Worm (Caenorhabditis elegans) whole organism, L4 larva: ENCODE measurements around the gene F10D7.10.

Source experiments
- D1046.2 ChIP-seq: fragments of 200-800 bp; sonication (Bioruptor generic); IDR thresholded peaks from 2 replicates; pipeline ENCODE4 v1.3.6; 2022; ENCODE audit warnings: missing genetic modification characterization, missing compliant biosample characterization
- F44E2.7 ChIP-seq: fragments of 200-800 bp; sonication (Bioruptor generic); IDR thresholded peaks from 2 replicates; pipeline ENCODE4 v2.1.2; 2022; ENCODE audit warnings: missing genetic modification characterization, missing compliant biosample characterization
- T20F7.1 ChIP-seq: fragments of 200-800 bp; sonication (Bioruptor generic); optimal IDR thresholded peaks from 2 replicates; lab custom pipeline; 2018; ENCODE audit warnings: mild to moderate bottlenecking, missing genetic modification characterization, missing compliant biosample characterization
- T26A8.4 ChIP-seq: fragments of 200-800 bp; sonication (Bioruptor generic); IDR thresholded peaks from 2 replicates; pipeline ENCODE4 v1.3.6; 2022; ENCODE audit warnings: missing genetic modification characterization, missing compliant biosample characterization
- aha-1 ChIP-seq: fragments of 150-350 bp; peaks from one replicate; lab custom pipeline; 2014; ENCODE audit warnings: missing biosample characterization, missing genetic modification characterization
- ama-1 ChIP-seq: fragments of 150-350 bp; optimal IDR thresholded peaks from 2 replicates; lab custom pipeline; 2014; ENCODE audit warnings: inconsistent platforms, mixed read lengths
- ceh-32 ChIP-seq: sonication (generic microtip); optimal IDR thresholded peaks from 2 replicates; lab custom pipeline; 2016; ENCODE audit warnings: mild to moderate bottlenecking, missing genetic modification characterization, missing compliant biosample characterization; ENCODE audit not compliant: poor library complexity
- ceh-44 ChIP-seq: fragments of 200-800 bp; sonication (Bioruptor generic); IDR thresholded peaks from 2 replicates; pipeline ENCODE4 v1.3.6; 2022; ENCODE audit warnings: missing genetic modification reagents, missing genetic modification characterization, missing compliant biosample characterization
- ctbp-1 ChIP-seq: fragments of 200-800 bp; sonication (Bioruptor generic); IDR thresholded peaks from 2 replicates; pipeline ENCODE4 v1.3.6; 2022; ENCODE audit warnings: missing genetic modification reagents, missing genetic modification characterization, missing compliant biosample characterization
- daf-16 ChIP-seq, 3 experiments: sonication (generic microtip); optimal IDR thresholded peaks; 2 replicates each; lab custom pipeline; 2016 to 2017; ENCODE audit warnings: missing genetic modification characterization in 3 of 3, missing genetic modification reagents in 3 of 3, mild to moderate bottlenecking in 2 of 3, missing compliant biosample characterization in 2 of 3, missing biosample characterization in 1 of 3, moderate library complexity in 1 of 3
- dmd-9 ChIP-seq: fragments of 200-800 bp; sonication (Bioruptor generic); IDR thresholded peaks from 2 replicates; pipeline ENCODE4 v1.3.6; 2022; ENCODE audit warnings: missing genetic modification reagents, missing genetic modification characterization, missing compliant biosample characterization
- egl-43 ChIP-seq: fragments of 200-800 bp; sonication (Bioruptor generic); IDR thresholded peaks from 2 replicates; pipeline ENCODE4 v1.3.6; 2022; ENCODE audit warnings: missing genetic modification reagents, missing genetic modification characterization, missing compliant biosample characterization
- hlh-11 ChIP-seq: fragments of 200-800 bp; sonication (Bioruptor generic); optimal IDR thresholded peaks from 2 replicates; lab custom pipeline; 2018; ENCODE audit warnings: mild to moderate bottlenecking, missing genetic modification characterization, missing compliant biosample characterization
- hlh-30 ChIP-seq: sonication (generic microtip); optimal IDR thresholded peaks from 2 replicates; lab custom pipeline; 2017; ENCODE audit warnings: antibody characterized with exemption, mild to moderate bottlenecking, missing genetic modification characterization, missing compliant biosample characterization; ENCODE audit not compliant: insufficient read depth
- lim-7 ChIP-seq: fragments of 200-800 bp; sonication (Bioruptor generic); IDR thresholded peaks from 2 replicates; pipeline ENCODE4 v1.3.6; 2022; ENCODE audit warnings: missing genetic modification characterization, missing compliant biosample characterization
- lin-29 ChIP-seq: fragments of 200-800 bp; sonication (Bioruptor generic); IDR thresholded peaks from 2 replicates; pipeline ENCODE4 v1.3.6; 2022; ENCODE audit warnings: missing genetic modification reagents, missing genetic modification characterization, missing compliant biosample characterization
- lin-38 ChIP-seq: fragments of 200-800 bp; sonication (Bioruptor generic); IDR thresholded peaks from 2 replicates; pipeline ENCODE4 v1.3.6; 2022; ENCODE audit warnings: missing genetic modification reagents, missing genetic modification characterization, missing compliant biosample characterization
- lin-39 ChIP-seq: fragments of 150-350 bp; optimal IDR thresholded peaks from 2 replicates; lab custom pipeline; 2014; ENCODE audit warnings: missing biosample characterization, missing genetic modification reagents, missing genetic modification characterization
- lsy-2 ChIP-seq, 2 experiments: fragments of 150-350 bp in 1 of 2; sonication (generic microtip) in 1 of 2; optimal IDR thresholded peaks; 2 replicates each; lab custom pipeline; 2014 to 2017; ENCODE audit warnings: missing biosample characterization in 2 of 2, missing genetic modification characterization in 2 of 2
- madf-5 ChIP-seq, 2 experiments: fragments of 200-800 bp; sonication (Bioruptor generic); IDR thresholded peaks; 2 replicates each; pipeline ENCODE4 v1.3.6; 2022; ENCODE audit warnings: missing compliant biosample characterization in 2 of 2, missing genetic modification characterization in 2 of 2
- mdl-1 ChIP-seq, 2 experiments: fragments of 150-350 bp in 1 of 2; sonication (generic microtip) in 1 of 2; optimal IDR thresholded peaks; 2 replicates each; lab custom pipeline; 2014 to 2017; ENCODE audit warnings: missing biosample characterization in 2 of 2, missing genetic modification characterization in 2 of 2
- mdt-29 ChIP-seq: fragments of 200-800 bp; sonication (Bioruptor generic); IDR thresholded peaks from 2 replicates; pipeline ENCODE4 v1.3.6; 2022; ENCODE audit warnings: missing genetic modification reagents, missing genetic modification characterization, missing compliant biosample characterization
- mep-1 ChIP-seq: fragments of 150-350 bp; sonication (generic microtip); optimal IDR thresholded peaks from 3 replicates; lab custom pipeline; 2014; ENCODE audit warnings: missing biosample characterization, missing genetic modification characterization
- mes-2 ChIP-seq: sonication (generic microtip); optimal IDR thresholded peaks from 2 replicates; lab custom pipeline; 2016; ENCODE audit warnings: missing genotype, mild to moderate bottlenecking, missing genetic modification characterization, missing compliant biosample characterization; ENCODE audit not compliant: poor library complexity, severe bottlenecking
- mxl-3 ChIP-seq: fragments of 200-800 bp; sonication (Bioruptor generic); optimal IDR thresholded peaks from 2 replicates; lab custom pipeline; 2018; ENCODE audit warnings: mild to moderate bottlenecking, missing genetic modification characterization, missing compliant biosample characterization
- nhr-102 ChIP-seq: sonication (generic microtip); optimal IDR thresholded peaks from 2 replicates; lab custom pipeline; 2016; ENCODE audit warnings: mild to moderate bottlenecking, missing genetic modification characterization, moderate library complexity, missing compliant biosample characterization
- nhr-237 ChIP-seq: sonication (generic microtip); optimal IDR thresholded peaks from 2 replicates; lab custom pipeline; 2017; ENCODE audit warnings: missing biosample characterization, missing genetic modification characterization
- nhr-25 ChIP-seq: sonication (generic microtip); optimal IDR thresholded peaks from 2 replicates; lab custom pipeline; 2017; ENCODE audit warnings: missing genetic modification characterization, mild to moderate bottlenecking, missing compliant biosample characterization, antibody characterized with exemption, moderate library complexity, borderline replicate concordance; ENCODE audit not compliant: insufficient read depth
- nhr-28 ChIP-seq: fragments of 150-350 bp; optimal IDR thresholded peaks from 2 replicates; lab custom pipeline; 2014; ENCODE audit warnings: missing biosample characterization, missing genetic modification characterization
- nhr-41 ChIP-seq: fragments of 200-800 bp; sonication (Bioruptor generic); IDR thresholded peaks from 2 replicates; pipeline ENCODE4 v1.3.6; 2022; ENCODE audit warnings: missing genetic modification reagents, missing genetic modification characterization, missing compliant biosample characterization
- nhr-42 ChIP-seq: fragments of 200-800 bp; sonication (Bioruptor generic); IDR thresholded peaks from 2 replicates; pipeline ENCODE4 v1.3.6; 2022; ENCODE audit warnings: missing genetic modification characterization, missing compliant biosample characterization
- nhr-48 ChIP-seq: sonication (generic microtip); optimal IDR thresholded peaks from 2 replicates; lab custom pipeline; 2016; ENCODE audit warnings: mild to moderate bottlenecking, missing genetic modification characterization, missing compliant biosample characterization
- nhr-6 ChIP-seq: fragments of 150-350 bp; optimal IDR thresholded peaks from 2 replicates; lab custom pipeline; 2014; ENCODE audit warnings: missing biosample characterization, missing genetic modification characterization
- rbr-2 ChIP-seq: sonication (generic microtip); optimal IDR thresholded peaks from 2 replicates; lab custom pipeline; 2016; ENCODE audit warnings: missing genotype, missing genetic modification characterization, missing compliant biosample characterization
- saeg-2 ChIP-seq: fragments of 200-800 bp; sonication (Bioruptor generic); IDR thresholded peaks from 2 replicates; pipeline ENCODE4 v1.3.6; 2022; ENCODE audit warnings: missing genetic modification reagents, missing genetic modification characterization, missing compliant biosample characterization
- set-16 ChIP-seq: fragments of 200-800 bp; sonication (Bioruptor generic); IDR thresholded peaks from 2 replicates; pipeline ENCODE4 v1.3.6; 2022; ENCODE audit warnings: missing genetic modification reagents, missing genetic modification characterization, missing compliant biosample characterization
- snpc-4 ChIP-seq: fragments of 150-350 bp; optimal IDR thresholded peaks from 2 replicates; lab custom pipeline; 2014; ENCODE audit warnings: missing biosample characterization, missing genetic modification characterization
- tra-1 ChIP-seq: fragments of 200-800 bp; sonication (Bioruptor generic); IDR thresholded peaks from 2 replicates; pipeline ENCODE4 v1.3.6; 2022; ENCODE audit warnings: missing genetic modification reagents, missing genetic modification characterization, missing compliant biosample characterization
- unc-62 ChIP-seq, 3 experiments: fragments of 150-350 bp in 1 of 3; sonication (generic microtip); optimal IDR thresholded peaks in 2 of 3; peaks in 1 of 3; 1 replicate in 1 of 3; 2 replicates in 2 of 3; lab custom pipeline; 2014 to 2017; ENCODE audit warnings: missing biosample characterization in 3 of 3, missing genetic modification characterization in 3 of 3, missing genetic modification reagents in 3 of 3, missing genotype in 1 of 3
- zag-1 ChIP-seq: fragments of 150-350 bp; optimal IDR thresholded peaks from 2 replicates; lab custom pipeline; 2014; ENCODE audit warnings: missing biosample characterization, missing genetic modification characterization
- zip-11 ChIP-seq: fragments of 200-800 bp; sonication (Bioruptor generic); IDR thresholded peaks from 2 replicates; pipeline ENCODE4 v1.3.6; 2022; ENCODE audit warnings: missing genetic modification characterization, missing compliant biosample characterization

F10D7.10 gene

DNA sequence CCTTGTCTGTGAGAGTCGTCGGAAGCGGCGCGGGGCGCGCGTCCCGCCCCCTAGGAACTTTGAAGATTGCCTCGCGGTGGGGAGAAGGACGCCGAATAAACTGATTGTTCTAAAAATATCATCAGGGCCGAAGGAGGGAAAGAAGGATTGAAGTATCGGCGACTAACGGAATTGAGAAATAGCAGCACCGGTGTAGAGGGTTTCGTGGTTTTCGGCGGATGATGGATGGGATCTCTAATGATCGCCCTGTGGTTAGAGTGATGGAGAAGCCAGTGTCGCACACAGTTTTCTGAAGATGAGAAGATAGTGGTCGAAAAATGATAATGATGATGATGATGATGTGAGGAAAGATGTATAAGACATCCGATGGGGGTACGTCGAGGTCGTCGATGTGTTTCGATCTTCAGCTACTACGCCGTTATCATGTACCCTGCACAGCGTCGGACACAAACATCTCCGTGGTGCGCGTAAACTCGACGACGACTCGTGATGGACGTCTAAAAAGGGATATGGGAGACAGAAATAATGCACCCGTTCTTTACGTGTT, 42.0 kb upstream of the F10D7.10 start, which contains the start of gene osm-11:
Gene osm-11, minus strand, starts transcription at position 51 of the 547 bp plus-strand sequence.
- TF ChIP-seq madf-5 (GFP tag; IDR thresholded peaks at IDR 0.05; lab: Robert Waterston, UW) (0 out of 4 replicates have a peak, but pooled peaks of 1 of the 2 experiments have one; percentile 11), snpc-4 (tag; lab: Kevin White, UChicago) (no peak), nhr-48 (peak; percentile 87), hlh-11 (tag; lab: Kevin White, UChicago) (peak; percentile 51), unc-62 (GFP tag; optimal IDR thresholded peaks at IDR 0.05 in 1 of 2; lab: Kevin White, UChicago) (peak in 1 of 2 experiments; percentile 98), unc-62 (tag; optimal IDR thresholded peaks at IDR 0.05; lab: Kevin White, UChicago) (no peak), daf-16 (GFP tag; optimal IDR thresholded peaks at IDR 0.05; lab: Kevin White, UChicago) (no peak), daf-16 (tag; optimal IDR thresholded peaks at IDR 0.05; lab: Kevin White, UChicago) (no peak), ceh-32 (tag; lab: Kevin White, UChicago) (no peak), nhr-28 (peak; percentile 87), dmd-9 (no peak), tra-1 (GFP tag; lab: Robert Waterston, UW) (no peak), mes-2 (tag; lab: Kevin White, UChicago) (peak; percentile 10), mxl-3 (GFP tag; lab: Kevin White, UChicago) (peak; percentile 6), T20F7.1 (GFP tag; lab: Kevin White, UChicago) (no peak), mdl-1 (tag; optimal IDR thresholded peaks at IDR 0.05; lab: Kevin White, UChicago) (peak in 1 of 2 experiments; percentile 50)

DNA sequence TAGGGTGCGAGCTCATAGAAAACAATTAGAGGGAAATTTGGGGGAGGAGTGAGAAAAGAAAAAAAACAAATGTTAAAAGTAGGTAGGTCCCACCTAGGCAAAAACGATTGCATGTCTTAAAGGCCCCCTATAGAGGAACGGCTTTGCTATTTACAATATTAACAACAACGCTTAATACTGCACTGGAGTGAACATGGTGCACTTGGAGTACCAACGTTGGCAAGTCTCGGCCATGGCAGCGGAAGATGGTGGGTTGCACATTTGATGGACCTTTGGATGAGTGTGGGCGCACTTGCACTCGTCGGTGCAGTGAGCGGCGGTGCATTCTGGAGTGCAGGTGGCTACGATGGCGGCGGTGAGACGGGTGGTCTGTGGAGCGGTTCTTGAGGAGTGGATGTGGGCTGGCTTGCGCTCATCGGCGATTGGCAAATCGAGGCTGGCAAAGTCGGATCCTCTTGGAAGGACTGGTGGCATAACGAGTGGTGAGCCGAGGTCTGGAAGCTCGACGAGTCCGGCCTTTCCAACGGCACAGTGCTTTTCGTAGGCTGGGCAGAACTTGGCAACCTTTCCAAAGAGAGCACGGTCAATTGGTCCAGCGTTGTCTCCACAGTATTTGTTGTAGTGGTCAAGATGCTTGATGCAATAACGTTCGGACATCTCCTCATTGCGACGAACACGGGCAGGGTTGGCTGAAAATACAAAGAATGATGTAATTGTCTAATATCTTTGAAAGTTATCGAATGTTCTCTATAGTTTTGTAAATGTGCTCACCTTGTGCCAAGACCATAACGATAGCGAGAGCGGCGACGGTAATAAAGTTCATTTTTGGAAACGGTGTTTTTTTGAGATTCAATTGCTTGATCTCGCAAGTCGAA, 41.2 kb upstream of the F10D7.10 start:
- TF ChIP-seq lim-7 (GFP tag; lab: Robert Waterston, UW) (peak; percentile 24; the same call in 1 of the 2 replicates), ctbp-1 (GFP tag; lab: Robert Waterston, UW) (peak; percentile 36; the same call in 1 of the 2 replicates), hlh-30 (peak; percentile 48), T26A8.4 (GFP tag; lab: Robert Waterston, UW) (peak; percentile 76), mep-1 (peak; percentile 58), nhr-237 (tag; lab: Kevin White, UChicago) (peak; percentile 28), snpc-4 (tag; lab: Kevin White, UChicago) (no peak), ama-1 (lab: Kevin White, UChicago) (peak; percentile 95), unc-62 (GFP tag; optimal IDR thresholded peaks at IDR 0.05 in 1 of 2; lab: Kevin White, UChicago) (peak in 1 of 2 experiments; percentile 75), unc-62 (tag; optimal IDR thresholded peaks at IDR 0.05; lab: Kevin White, UChicago) (no peak), rbr-2 (tag; lab: Kevin White, UChicago) (no peak), nhr-6 (tag; lab: Kevin White, UChicago) (peak; percentile 15), nhr-48 (peak; percentile 59), lin-38 (GFP tag; lab: Robert Waterston, UW) (0 out of 2 replicates have a peak, but pooled peaks have one; percentile 14), nhr-42 (GFP tag; lab: Robert Waterston, UW) (0 out of 2 replicates have a peak, but pooled peaks have one; percentile 38), D1046.2 (GFP tag; lab: Robert Waterston, UW) (0 out of 2 replicates have a peak, but pooled peaks have one; percentile 5), saeg-2 (GFP tag; lab: Robert Waterston, UW) (0 out of 2 replicates have a peak, but pooled peaks have one; percentile 61), nhr-41 (GFP tag; lab: Robert Waterston, UW) (no peak), lin-39 (no peak), lin-29 (GFP tag; lab: Robert Waterston, UW) (peak; percentile 21; the same call in 1 of the 2 replicates), nhr-102 (tag; lab: Kevin White, UChicago) (peak; percentile 43), set-16 (GFP tag; lab: Robert Waterston, UW) (peak; percentile 97), ceh-44 (GFP tag; lab: Robert Waterston, UW) (0 out of 2 replicates have a peak, but pooled peaks have one; percentile 11), lsy-2 (tag; optimal IDR thresholded peaks at IDR 0.05; lab: Kevin White, UChicago) (peak in 1 of 2 experiments; percentile 30), mes-2 (tag; lab: Kevin White, UChicago) (peak; percentile 7), zag-1 (tag; lab: Kevin White, UChicago) (no peak), zip-11 (0 out of 2 replicates have a peak, but pooled peaks have one; percentile 27), mdt-29 (GFP tag; lab: Robert Waterston, UW) (peak; percentile 50; the same call in 1 of the 2 replicates), egl-43 (GFP tag; lab: Robert Waterston, UW) (peak; percentile 63; the same call in 1 of the 2 replicates), F44E2.7 (no peak), aha-1 (tag; lab: Kevin White, UChicago) (peak; percentile 98), nhr-25 (peak; percentile 6), madf-5 (GFP tag; IDR thresholded peaks at IDR 0.05; lab: Robert Waterston, UW) (no peak)
